Worm (Caenorhabditis elegans): ENCODE data around the gene C34C12.2.

Gene C34C12.2

DNA sequence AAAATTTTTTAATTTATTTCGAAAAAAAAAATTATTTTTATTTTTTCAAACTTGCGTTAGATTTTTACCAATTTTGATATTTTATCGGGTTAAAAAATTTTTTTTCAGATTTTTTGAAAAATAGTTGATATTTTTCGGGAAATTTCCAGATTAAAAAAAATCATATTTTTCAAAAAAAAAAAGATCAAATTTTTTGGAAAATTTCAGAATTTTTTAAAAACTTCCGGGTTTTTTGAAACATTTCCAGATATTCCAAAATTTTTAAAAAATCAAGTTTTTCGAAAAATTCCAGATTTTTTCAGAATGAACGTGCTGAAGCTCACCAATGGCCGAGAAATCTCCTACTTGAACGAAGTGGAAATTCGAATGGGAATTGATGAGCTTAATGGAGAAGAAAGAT is 28.1 kb upstream of the C34C12.2 start, which contains the start of gene metl-18:
Gene metl-18 (plus strand): TSS at position 301 of the 400 bp plus-strand sequence.
- TF ChIP-seq zfp-3 (GFP tag; conservative IDR thresholded peaks at IDR 0.05) (no peak), lin-39 (tag; optimal IDR thresholded peaks at IDR 0.05) (no peak)

DNA sequence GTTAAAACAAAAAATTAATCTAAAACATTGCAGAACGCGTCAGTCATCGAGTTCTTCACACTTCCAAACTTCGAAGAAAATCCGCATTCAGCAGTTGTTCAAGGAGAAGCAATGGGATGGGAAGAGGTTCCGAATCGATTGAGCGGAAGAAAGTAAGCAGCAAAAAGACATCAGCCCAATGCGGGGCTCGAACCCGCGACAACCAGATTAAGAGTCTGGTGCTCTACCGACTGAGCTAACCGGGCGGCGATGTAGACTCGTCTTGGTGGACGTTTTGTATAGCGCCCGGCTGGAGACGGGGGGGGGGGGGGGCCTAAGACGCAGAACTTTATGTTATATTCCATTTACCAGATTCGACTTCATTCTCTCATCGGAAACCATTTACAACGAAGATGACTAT is 26.8 kb upstream of the C34C12.2 start:
- TF ChIP-seq mdt-29 (GFP tag; IDR thresholded peaks at IDR 0.05) (0 out of 2 replicates have a peak, but pooled peaks have one; percentile 14), lin-15B (tag; optimal IDR thresholded peaks at IDR 0.05) (no peak), spr-1 (tag; optimal IDR thresholded peaks at IDR 0.05) (no peak), T20F7.1 (GFP tag; optimal IDR thresholded peaks at IDR 0.05) (no peak), dpl-1 (GFP tag; optimal IDR thresholded peaks at IDR 0.05) (no peak), nhr-77 (tag; optimal IDR thresholded peaks at IDR 0.05) (no peak), R02D3.7 (tag; optimal IDR thresholded peaks at IDR 0.05) (no peak), mdl-1 (tag; optimal IDR thresholded peaks at IDR 0.05) (no peak), mxl-3 (GFP tag; optimal IDR thresholded peaks at IDR 0.05) (no peak), F26F4.8 (GFP tag; conservative IDR thresholded peaks at IDR 0.05) (no peak), zfp-3 (GFP tag; conservative IDR thresholded peaks at IDR 0.05) (peak; percentile 54; the same call in 1 of the 2 replicates), snpc-4 (tag; optimal IDR thresholded peaks at IDR 0.05) (no peak), F49E8.2 (tag; optimal IDR thresholded peaks at IDR 0.05; ENCODE audit: borderline replicate concordance) (no peak), lsy-2 (tag; optimal IDR thresholded peaks at IDR 0.05) (no peak), sdz-12 (GFP tag; optimal IDR thresholded peaks at IDR 0.05) (no peak), lin-29 (GFP tag; IDR thresholded peaks at IDR 0.05) (no peak), zag-1 (tag; optimal IDR thresholded peaks at IDR 0.05) (no peak), ceh-44 (GFP tag; IDR thresholded peaks at IDR 0.05) (no peak), unc-130 (GFP tag; optimal IDR thresholded peaks at IDR 0.05) (no peak), unc-39 (tag; optimal IDR thresholded peaks at IDR 0.05) (no peak), dmd-6 (GFP tag; IDR thresholded peaks at IDR 0.05) (peak; percentile 36), nhr-102 (tag; optimal IDR thresholded peaks at IDR 0.05) (no peak), saeg-2 (GFP tag; IDR thresholded peaks at IDR 0.05) (no peak), gei-8 (GFP tag; optimal IDR thresholded peaks at IDR 0.05) (no peak), nhr-41 (GFP tag; IDR thresholded peaks at IDR 0.05) (no peak), ceh-20 (GFP tag; IDR thresholded peaks at IDR 0.05) (0 out of 2 replicates have a peak, but pooled peaks have one; percentile 15), hif-1 (tag; optimal IDR thresholded peaks at IDR 0.05) (no peak), ctbp-1 (GFP tag; IDR thresholded peaks at IDR 0.05) (0 out of 2 replicates have a peak, but pooled peaks have one; percentile 43), pha-4 (GFP tag; IDR thresholded peaks at IDR 0.05) (peak; percentile 50; the same call in 1 of the 2 replicates), pha-4 (tag; optimal IDR thresholded peaks at IDR 0.05) (no peak), mep-1 (tag; optimal IDR thresholded peaks at IDR 0.05) (no peak), attf-4 (tag; optimal IDR thresholded peaks at IDR 0.05) (no peak), nhr-28 (tag; optimal IDR thresholded peaks at IDR 0.05) (no peak), mxl-2 (GFP tag; conservative IDR thresholded peaks at IDR 0.05) (no peak), duxl-1 (tag; optimal IDR thresholded peaks at IDR 0.05; ENCODE audit: poor library complexity) (peak; percentile 37), skn-1 (tag; optimal IDR thresholded peaks at IDR 0.05) (no peak), ZK337.2 (GFP tag; IDR thresholded peaks at IDR 0.05) (0 out of 2 replicates have a peak, but pooled peaks have one; percentile 36), hmg-1.1 (GFP tag; IDR thresholded peaks at IDR 0.05) (peak; percentile 49; the same call in 1 of the 2 replicates), arid-1 (GFP tag; conservative IDR thresholded peaks at IDR 0.05) (peak; percentile 83), nhr-11 (tag; optimal IDR thresholded peaks at IDR 0.05) (no peak), daf-19 (GFP tag; conservative IDR thresholded peaks at IDR 0.05) (no peak), lin-39 (tag; optimal IDR thresholded peaks at IDR 0.05) (no peak), Y105C5A.15 (GFP tag; IDR thresholded peaks at IDR 0.05) (no peak), nhr-25 (tag; optimal IDR thresholded peaks at IDR 0.05; ENCODE audit: borderline replicate concordance, insufficient read depth) (no peak), lin-38 (GFP tag; IDR thresholded peaks at IDR 0.05) (peak; percentile 66), vab-7 (GFP tag; IDR thresholded peaks at IDR 0.05) (peak; percentile 51; the same call in 1 of the 2 replicates), ama-1 (optimal IDR thresholded peaks at IDR 0.05) (no peak), zfp-2 (tag; optimal IDR thresholded peaks at IDR 0.05) (no peak), ztf-11 (tag; optimal IDR thresholded peaks at IDR 0.05) (no peak)
